Fruit fly (Drosophila melanogaster) whole organism, embryonic: ENCODE results near the gene CG34417.
A peak's percentile ranks its signal among the peaks of the same experiment; 100 is the strongest.

Experiments
- Adf1 ChIP-seq: fragments of 200-800 bp; sonication (Bioruptor generic); IDR thresholded peaks from 2 replicates; pipeline ENCODE4 v1.3.6; 2022; ENCODE audit warnings: missing biosample characterization, missing genetic modification characterization
- B-H2 ChIP-seq: fragments of 200-800 bp; sonication (Bioruptor generic); optimal IDR thresholded peaks from 2 replicates; lab custom pipeline; 2018; ENCODE audit warnings: missing biosample characterization, mild to moderate bottlenecking, missing genetic modification characterization
- Blimp-1 ChIP-seq: fragments of 200-800 bp; sonication (Bioruptor generic); optimal IDR thresholded peaks from 3 replicates; lab custom pipeline; 2018; ENCODE audit warnings: missing biosample characterization, missing genetic modification characterization, mild to moderate bottlenecking, moderate library complexity, missing genetic modification reagents
- C15 ChIP-seq: fragments of 200-800 bp; sonication (Bioruptor generic); IDR thresholded peaks from 3 replicates; pipeline ENCODE4 v1.3.6; 2022; ENCODE audit warnings: missing biosample characterization, missing genetic modification characterization
- CG10543 ChIP-seq: fragments of 200-800 bp; sonication (Bioruptor generic); optimal IDR thresholded peaks from 3 replicates; lab custom pipeline; 2017; ENCODE audit warnings: missing biosample characterization, mild to moderate bottlenecking, missing genetic modification characterization, moderate library complexity
- CG11085 ChIP-seq: fragments of 200-800 bp; sonication (Bioruptor generic); IDR thresholded peaks from 2 replicates; pipeline ENCODE4 v1.3.6; 2022; ENCODE audit warnings: missing biosample characterization, missing genetic modification characterization
- CG11093 ChIP-seq: fragments of 200-800 bp; sonication (Bioruptor generic); IDR thresholded peaks from 3 replicates; pipeline ENCODE4 v1.3.6; 2022; ENCODE audit warnings: missing biosample characterization, missing genetic modification characterization
- CG12769 ChIP-seq: fragments of 200-800 bp; sonication (Bioruptor generic); optimal IDR thresholded peaks from 2 replicates; lab custom pipeline; 2019; ENCODE audit warnings: missing biosample characterization, mild to moderate bottlenecking, missing genetic modification characterization, moderate library complexity
- CG13624 ChIP-seq: fragments of 200-800 bp; sonication (Bioruptor generic); optimal IDR thresholded peaks from 2 replicates; lab custom pipeline; 2016; ENCODE audit warnings: missing biosample characterization, missing genetic modification characterization
- CG14965 ChIP-seq: fragments of 200-800 bp; sonication (Bioruptor generic); optimal IDR thresholded peaks from 2 replicates; lab custom pipeline; 2016; ENCODE audit warnings: missing biosample characterization, missing genetic modification characterization, borderline replicate concordance
- CG17328 ChIP-seq: fragments of 200-800 bp; sonication (Bioruptor generic); IDR thresholded peaks from 2 replicates; pipeline ENCODE4 v1.3.6; 2022; ENCODE audit warnings: missing biosample characterization, missing genetic modification characterization
- CG18599 ChIP-seq: fragments of 200-800 bp; sonication (Bioruptor generic); optimal IDR thresholded peaks from 3 replicates; lab custom pipeline; 2017; ENCODE audit warnings: missing biosample characterization, missing genetic modification characterization, mild to moderate bottlenecking, moderate library complexity, missing genetic modification reagents
- CG18764 ChIP-seq: fragments of 200-800 bp; sonication (Bioruptor generic); optimal IDR thresholded peaks from 3 replicates; lab custom pipeline; 2016; ENCODE audit warnings: missing biosample characterization, missing genetic modification characterization
- CG33557 ChIP-seq: fragments of 200-800 bp; sonication (Bioruptor generic); optimal IDR thresholded peaks from 2 replicates; lab custom pipeline; 2019; ENCODE audit warnings: missing biosample characterization, mild to moderate bottlenecking, missing genetic modification characterization, moderate library complexity
- CG3407 ChIP-seq: fragments of 200-800 bp; sonication (Bioruptor generic); optimal IDR thresholded peaks from 2 replicates; lab custom pipeline; 2018; ENCODE audit warnings: missing biosample characterization, mild to moderate bottlenecking, missing genetic modification characterization
- CG34376 ChIP-seq: fragments of 200-800 bp; sonication (Bioruptor generic); optimal IDR thresholded peaks from 2 replicates; lab custom pipeline; 2018; ENCODE audit warnings: missing biosample characterization, mild to moderate bottlenecking, missing genetic modification characterization
- CG3726 ChIP-seq: fragments of 200-800 bp; sonication (Bioruptor generic); IDR thresholded peaks from 3 replicates; pipeline ENCODE4, ENCODE4 v1.3.6; 2022; ENCODE audit warnings: missing biosample characterization, missing genetic modification characterization
- CG42726 ChIP-seq: fragments of 200-800 bp; sonication (Bioruptor generic); IDR thresholded peaks from 2 replicates; pipeline ENCODE4 v1.3.6; 2022; ENCODE audit warnings: missing biosample characterization, missing genetic modification characterization; ENCODE audit not compliant: partially characterized antibody
- CG4360 ChIP-seq: fragments of 200-800 bp; sonication (Bioruptor generic); IDR thresholded peaks from 2 replicates; pipeline ENCODE4 v1.3.6; 2022; ENCODE audit warnings: missing biosample characterization, missing genetic modification characterization
- CG43689 ChIP-seq: fragments of 200-800 bp; sonication (Bioruptor generic); IDR thresholded peaks from 2 replicates; pipeline ENCODE4 v1.3.6; 2022; ENCODE audit warnings: missing biosample characterization, missing genetic modification characterization
- CG4854 ChIP-seq: fragments of 200-800 bp; sonication (Bioruptor generic); optimal IDR thresholded peaks from 2 replicates; lab custom pipeline; 2016; ENCODE audit warnings: missing biosample characterization, missing genetic modification characterization, inconsistent platforms
- CG6254 ChIP-seq: fragments of 200-800 bp; sonication (Bioruptor generic); optimal IDR thresholded peaks from 3 replicates; lab custom pipeline; 2017; ENCODE audit warnings: mild to moderate bottlenecking, missing biosample characterization, missing genetic modification reagents, missing genetic modification characterization
- CG6765 ChIP-seq: fragments of 200-800 bp; sonication (Bioruptor generic); optimal IDR thresholded peaks from 3 replicates; lab custom pipeline; 2017; ENCODE audit warnings: missing biosample characterization, mild to moderate bottlenecking, missing genetic modification characterization
- CG7556 ChIP-seq: fragments of 200-800 bp; sonication (Bioruptor generic); optimal IDR thresholded peaks from 2 replicates; lab custom pipeline; 2017; ENCODE audit warnings: missing biosample characterization, mild to moderate bottlenecking, missing genetic modification characterization
- CG9876 ChIP-seq: fragments of 200-800 bp; sonication (Bioruptor generic); optimal IDR thresholded peaks from 2 replicates; lab custom pipeline; 2016; ENCODE audit warnings: missing biosample characterization, missing genetic modification characterization
- Doc3 ChIP-seq: fragments of 200-800 bp; sonication (Bioruptor generic); IDR thresholded peaks from 3 replicates; pipeline ENCODE4 v1.3.6; 2022; ENCODE audit warnings: missing biosample characterization, missing genetic modification characterization; ENCODE audit not compliant: partially characterized antibody
- Drgx ChIP-seq: fragments of 200-800 bp; sonication (Bioruptor generic); IDR thresholded peaks from 2 replicates; pipeline ENCODE4 v1.3.6; 2022; ENCODE audit warnings: missing biosample characterization, missing genetic modification characterization
- Fer2 ChIP-seq: fragments of 200-800 bp; sonication (Bioruptor generic); optimal IDR thresholded peaks from 2 replicates; lab custom pipeline; 2018; ENCODE audit warnings: missing biosample characterization, mild to moderate bottlenecking, missing genetic modification characterization, moderate library complexity
- Fer3 ChIP-seq: fragments of 200-800 bp; sonication (Bioruptor generic); optimal IDR thresholded peaks from 2 replicates; lab custom pipeline; 2018; ENCODE audit warnings: missing biosample characterization, mild to moderate bottlenecking, missing genetic modification characterization, moderate library complexity
- H15 ChIP-seq: fragments of 200-800 bp; sonication (Bioruptor generic); IDR thresholded peaks from 3 replicates; pipeline ENCODE4 v1.3.6; 2022; ENCODE audit warnings: missing biosample characterization, missing genetic modification characterization
- HmgD ChIP-seq: fragments of 200-800 bp; sonication (Bioruptor generic); optimal IDR thresholded peaks from 3 replicates; lab custom pipeline; 2016; ENCODE audit warnings: missing biosample characterization, missing genetic modification characterization
- Lhr ChIP-seq: fragments of 200-800 bp; sonication (Bioruptor generic); optimal IDR thresholded peaks from 3 replicates; lab custom pipeline; 2017; ENCODE audit warnings: mild to moderate bottlenecking, missing biosample characterization, missing genetic modification reagents, missing genetic modification characterization
- Mrtf ChIP-seq: fragments of 200-800 bp; sonication (Bioruptor generic); IDR thresholded peaks from 3 replicates; pipeline ENCODE4 v1.3.6; 2022; ENCODE audit warnings: missing biosample characterization, missing genetic modification characterization
- Neu2 ChIP-seq: fragments of 200-800 bp; sonication (Bioruptor generic); optimal IDR thresholded peaks from 3 replicates; lab custom pipeline; 2016; ENCODE audit warnings: missing biosample characterization, missing genetic modification characterization, borderline replicate concordance
- Nf-YB ChIP-seq: fragments of 200-800 bp; sonication (Bioruptor generic); optimal IDR thresholded peaks from 3 replicates; lab custom pipeline; 2019; ENCODE audit warnings: missing biosample characterization, mild to moderate bottlenecking, missing genetic modification characterization, moderate library complexity
- ac ChIP-seq: fragments of 200-800 bp; sonication (Bioruptor generic); optimal IDR thresholded peaks from 3 replicates; lab custom pipeline; 2017; ENCODE audit warnings: missing biosample characterization, mild to moderate bottlenecking, missing genetic modification characterization
- ara ChIP-seq: fragments of 200-800 bp; sonication (Bioruptor generic); IDR thresholded peaks from 2 replicates; pipeline ENCODE4 v1.3.6; 2022; ENCODE audit warnings: missing biosample characterization, missing genetic modification characterization
- ase ChIP-seq: fragments of 200-800 bp; sonication (Bioruptor generic); IDR thresholded peaks from 3 replicates; pipeline ENCODE4 v1.3.6; 2022; ENCODE audit warnings: missing biosample characterization, missing genetic modification characterization
- emc ChIP-seq: fragments of 200-800 bp; sonication (Bioruptor generic); optimal IDR thresholded peaks from 2 replicates; lab custom pipeline; 2016; ENCODE audit warnings: missing biosample characterization, missing genetic modification characterization
- eve ChIP-seq, 2 experiments: fragments of >200 bp; optimal IDR thresholded peaks; 2 replicates each; lab custom pipeline; 2017; ENCODE audit warnings: missing biosample characterization in 2 of 2, missing genetic modification characterization in 2 of 2
- insv ChIP-seq, 2 experiments: fragments of 200-800 bp; sonication (Bioruptor generic); optimal IDR thresholded peaks; 3 replicates each; lab custom pipeline; 2016 to 2018; ENCODE audit warnings: missing biosample characterization in 2 of 2, missing genetic modification characterization in 2 of 2
- lov ChIP-seq, 2 experiments: fragments of 200-800 bp in 1 of 2; fragments of >200 bp in 1 of 2; sonication (Bioruptor generic) in 1 of 2; IDR thresholded peaks in 1 of 2; optimal IDR thresholded peaks in 1 of 2; 2 replicates in 1 of 2; 3 replicates in 1 of 2; pipeline versions ENCODE4 v1.3.6 to Lab custom; 2017 to 2022; ENCODE audit warnings: missing biosample characterization in 1 of 2, missing genetic modification characterization in 1 of 2
- mld ChIP-seq: fragments of 200-800 bp; sonication (Bioruptor generic); IDR thresholded peaks from 3 replicates; pipeline ENCODE4 v1.3.6; 2022; ENCODE audit warnings: missing biosample characterization, missing genetic modification characterization; ENCODE audit not compliant: partially characterized antibody
- odd ChIP-seq: fragments of 200-800 bp; sonication (Bioruptor generic); optimal IDR thresholded peaks from 2 replicates; lab custom pipeline; 2017; ENCODE audit warnings: missing biosample characterization, mild to moderate bottlenecking, missing genetic modification characterization
- onecut ChIP-seq: fragments of 200-800 bp; sonication (Bioruptor generic); IDR thresholded peaks from 2 replicates; pipeline ENCODE4 v1.3.6; 2022; ENCODE audit warnings: missing biosample characterization, missing genetic modification characterization
- org-1 ChIP-seq: fragments of 200-800 bp; sonication (Bioruptor generic); optimal IDR thresholded peaks from 2 replicates; lab custom pipeline; 2017; ENCODE audit warnings: missing biosample characterization, missing genetic modification characterization
- phol ChIP-seq: fragments of 200-800 bp; sonication (Bioruptor generic); optimal IDR thresholded peaks from 3 replicates; lab custom pipeline; 2018; ENCODE audit warnings: missing biosample characterization, mild to moderate bottlenecking, missing genetic modification characterization, moderate library complexity
- prd ChIP-seq, 3 experiments: fragments of >200 bp in 2 of 3; fragments of 200-800 bp in 1 of 3; sonication (Bioruptor generic) in 1 of 3; optimal IDR thresholded peaks in 2 of 3; IDR thresholded peaks in 1 of 3; 2 replicates in 2 of 3; 3 replicates in 1 of 3; pipeline versions ENCODE4 v1.3.6 to Lab custom; 2017 to 2022; ENCODE audit warnings: missing biosample characterization in 1 of 3, missing genetic modification characterization in 1 of 3
- scrt ChIP-seq: fragments of 200-800 bp; sonication (Bioruptor generic); optimal IDR thresholded peaks from 2 replicates; lab custom pipeline; 2018; ENCODE audit warnings: missing biosample characterization, mild to moderate bottlenecking, missing genetic modification characterization, moderate library complexity
- sens ChIP-seq: fragments of 200-800 bp; sonication (Bioruptor generic); peaks from one replicate; lab custom pipeline; 2016; ENCODE audit warnings: missing biosample characterization, missing genetic modification characterization

Gene CG34417

DNA sequence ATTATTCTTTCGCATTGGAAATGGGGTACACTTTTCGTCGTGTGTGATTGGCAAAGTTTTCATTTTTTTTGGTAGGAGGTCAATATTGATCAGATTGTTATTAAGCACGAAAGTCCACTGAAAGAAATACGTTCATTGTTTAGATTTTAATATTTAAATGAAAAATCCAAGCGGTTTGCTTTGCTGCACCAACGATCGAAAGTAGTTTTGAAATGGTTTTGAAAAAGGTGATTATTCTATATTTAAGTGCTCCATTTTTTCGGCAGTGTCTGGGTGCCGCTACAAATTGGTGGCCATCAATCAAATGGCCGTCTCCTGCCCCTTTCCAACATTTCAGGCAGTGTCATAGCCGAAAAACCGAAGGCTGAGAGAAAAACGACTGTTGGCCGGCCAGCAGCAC lies 33.9 kb downstream of the CG34417 start (continued):
- TF ChIP-seq CG18764 (GFP tag; lab: Kevin White, UChicago) (no peak), Doc3 (GFP tag; lab: Robert Waterston, UW) (no peak), CG34376 (no peak), C15 (GFP tag; lab: Robert Waterston, UW) (no peak), mld (GFP tag; lab: Robert Waterston, UW) (no peak), CG7556 (no peak), CG13624 (GFP tag; lab: Kevin White, UChicago) (no peak), ac (no peak), CG4854 (GFP tag; lab: Kevin White, UChicago) (no peak), CG9876 (GFP tag; lab: Kevin White, UChicago) (no peak), CG33557 (GFP tag; lab: Kevin White, UChicago) (no peak), CG10543 (GFP tag; lab: Kevin White, UChicago) (no peak), scrt (GFP tag; lab: Kevin White, UChicago) (no peak), H15 (GFP tag; lab: Robert Waterston, UW) (0 out of 3 replicates have a peak, but pooled peaks have one; percentile 41), CG12769 (no peak), lov (optimal IDR thresholded peaks at IDR 0.05; lab: Kevin White, UChicago) (no peak), lov (GFP tag; IDR thresholded peaks at IDR 0.05; lab: Robert Waterston, UW) (no peak), ara (no peak), CG18599 (GFP tag; lab: Kevin White, UChicago) (peak; percentile 34), CG42726 (GFP tag; lab: Robert Waterston, UW) (no peak), CG11093 (no peak), prd (optimal IDR thresholded peaks at IDR 0.05; lab: Kevin White, UChicago) (no peak), prd (GFP tag; IDR thresholded peaks at IDR 0.05; lab: Robert Waterston, UW) (peak; percentile 49; the same call in 1 of the 3 replicates), Adf1 (no peak), Nf-YB (GFP tag; lab: Kevin White, UChicago) (no peak), CG4360 (GFP tag; lab: Robert Waterston, UW) (no peak), org-1 (no peak), CG14965 (GFP tag; lab: Kevin White, UChicago) (no peak), sens (GFP tag; lab: Kevin White, UChicago) (peak; percentile 71), HmgD (GFP tag; lab: Kevin White, UChicago) (no peak), eve (GFP tag; optimal IDR thresholded peaks at IDR 0.05; lab: Kevin White, UChicago) (no peak), CG43689 (GFP tag; lab: Robert Waterston, UW) (no peak), CG3726 (no peak), CG17328 (GFP tag; lab: Robert Waterston, UW) (peak; percentile 28; the same call in 1 of the 2 replicates), CG6254 (GFP tag; lab: Kevin White, UChicago) (no peak), insv (GFP tag; optimal IDR thresholded peaks at IDR 0.05; lab: Kevin White, UChicago) (no peak), Fer2 (tag; lab: Kevin White, UChicago) (no peak), Lhr (no peak), odd (no peak), Neu2 (GFP tag; lab: Kevin White, UChicago) (no peak), Blimp-1 (no peak), Drgx (peak; percentile 47; the same call in 1 of the 2 replicates), phol (tag; lab: Kevin White, UChicago) (peak; percentile 22), ase (GFP tag; lab: Robert Waterston, UW) (peak; percentile 45; the same call in 1 of the 3 replicates), CG3407 (no peak), onecut (GFP tag; lab: Robert Waterston, UW) (no peak), CG11085 (GFP tag; lab: Robert Waterston, UW) (no peak), Fer3 (tag; lab: Kevin White, UChicago) (peak; percentile 19), B-H2 (GFP tag; lab: Kevin White, UChicago) (no peak), CG6765 (no peak), emc (GFP tag; lab: Kevin White, UChicago) (no peak), Mrtf (no peak)
